Fruit fly (Drosophila melanogaster): ENCODE results near the gene gnu.
A peak's percentile ranks its signal among the peaks of the same experiment; 100 is the strongest.

gnu gene

DNA sequence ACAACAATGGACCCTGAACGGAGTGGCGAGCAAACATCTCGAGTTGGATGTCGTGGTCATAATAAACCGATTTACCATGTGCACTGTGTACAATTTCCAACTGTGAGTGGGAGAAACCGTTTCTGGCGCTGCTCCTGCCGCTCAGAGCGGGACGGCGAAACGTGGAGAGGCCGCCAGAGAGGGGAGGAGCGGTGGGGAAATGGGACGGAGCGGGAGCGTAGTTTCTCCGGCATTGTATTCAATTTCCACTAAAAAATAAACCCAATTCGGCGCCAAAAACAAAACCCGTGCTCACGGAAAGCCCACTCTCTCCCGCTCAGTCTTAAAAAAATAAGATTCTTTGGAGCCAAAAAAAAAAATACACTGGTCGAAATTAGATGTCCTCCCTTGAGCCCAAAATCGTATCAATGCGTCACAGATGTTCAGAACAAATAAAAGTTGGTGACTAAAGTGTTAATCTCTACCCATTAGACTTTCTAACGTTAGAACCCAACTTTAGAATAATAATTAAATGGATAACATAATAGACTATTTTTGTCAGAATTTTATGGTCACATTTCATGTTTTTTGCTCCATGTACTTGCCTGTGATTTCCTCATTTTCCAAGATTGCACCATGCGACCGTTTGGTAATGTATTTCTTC is 43.1 kb downstream of the gnu start (continued):
- TF ChIP-seq gcm (GFP tag; optimal IDR thresholded peaks at IDR 0.05) = peak; percentile 58
- no peak for TF ChIP-seq YL-1 (GFP tag; optimal IDR thresholded peaks at IDR 0.05)
- no peak for TF ChIP-seq HHEX (GFP tag; optimal IDR thresholded peaks at IDR 0.05)
- no peak for TF ChIP-seq CG10565 (GFP tag; optimal IDR thresholded peaks at IDR 0.05)
- peak; percentile 65 for TF ChIP-seq Antp (GFP tag; optimal IDR thresholded peaks at IDR 0.05)
- TF ChIP-seq CG43689 (GFP tag; IDR thresholded peaks at IDR 0.05) = peak; percentile 61
- peak; percentile 18 for TF ChIP-seq CG13123 (GFP tag; optimal IDR thresholded peaks at IDR 0.05)
- TF ChIP-seq CG11247 (GFP tag; IDR thresholded peaks at IDR 0.05) = no peak
- no peak for TF ChIP-seq pros (GFP tag; optimal IDR thresholded peaks at IDR 0.05)
- no peak for TF ChIP-seq Dfd (GFP tag; optimal IDR thresholded peaks at IDR 0.05)
- TF ChIP-seq CG9797 (GFP tag; optimal IDR thresholded peaks at IDR 0.05) = peak; percentile 12
- peak; percentile 6; the same call in 1 of the 2 replicates for TF ChIP-seq chm (GFP tag; IDR thresholded peaks at IDR 0.05)
- no peak for TF ChIP-seq CG14860 (GFP tag; IDR thresholded peaks at IDR 0.05; ENCODE audit: partially characterized antibody)
- TF ChIP-seq CG30020 (tag; optimal IDR thresholded peaks at IDR 0.05) = no peak
- TF ChIP-seq dimm (GFP tag; IDR thresholded peaks at IDR 0.05) = no peak
- no peak; the same call in 1 of the 2 replicates for TF ChIP-seq MBD-R2 (GFP tag; IDR thresholded peaks at IDR 0.05)
- TF ChIP-seq CG30403 (GFP tag; optimal IDR thresholded peaks at IDR 0.05) = peak; percentile 79
- TF ChIP-seq lbe (GFP tag; optimal IDR thresholded peaks at IDR 0.05) = no peak
- TF ChIP-seq CG2129 (GFP tag; IDR thresholded peaks at IDR 0.05; ENCODE audit: partially characterized antibody) = no peak
- peak; percentile 51 for TF ChIP-seq sna (GFP tag; IDR thresholded peaks at IDR 0.05; ENCODE audit: partially characterized antibody)
- peak; percentile 22 for TF ChIP-seq nerfin-1 (tag; optimal IDR thresholded peaks at IDR 0.05)
- TF ChIP-seq CG12236 (GFP tag; optimal IDR thresholded peaks at IDR 0.05) = peak; percentile 22
- peak; percentile 88; the same call in 2 of the 4 replicates for TF ChIP-seq chinmo (GFP tag; IDR thresholded peaks at IDR 0.05; ENCODE audit: partially characterized antibody)
- TF ChIP-seq gfzf (GFP tag; optimal IDR thresholded peaks at IDR 0.05) = peak; percentile 5
- peak; percentile 70 for TF ChIP-seq CG4424 (GFP tag; optimal IDR thresholded peaks at IDR 0.05)
- peak; percentile 68 for TF ChIP-seq Fer1 (GFP tag; optimal IDR thresholded peaks at IDR 0.05)
- peak; percentile 61 for TF ChIP-seq fd3F (GFP tag; optimal IDR thresholded peaks at IDR 0.05)
- TF ChIP-seq CG31224 (GFP tag; IDR thresholded peaks at IDR 0.05) = no peak
- peak; percentile 54 for TF ChIP-seq CG3281 (GFP tag; optimal IDR thresholded peaks at IDR 0.05)
- peak; percentile 38; the same call in 1 of the 3 replicates for TF ChIP-seq B-H1 (GFP tag; IDR thresholded peaks at IDR 0.05)
- peak; percentile 33 for TF ChIP-seq schlank (tag; optimal IDR thresholded peaks at IDR 0.05)
- no peak for TF ChIP-seq CG8478 (optimal IDR thresholded peaks at IDR 0.05)
- no peak for TF ChIP-seq pb (GFP tag; optimal IDR thresholded peaks at IDR 0.05)
- TF ChIP-seq luna (GFP tag; optimal IDR thresholded peaks at IDR 0.05) = peak; percentile 0
- no peak for TF ChIP-seq fu2 (GFP tag; optimal IDR thresholded peaks at IDR 0.05)
- no peak for TF ChIP-seq run (tag; optimal IDR thresholded peaks at IDR 0.05)
- no peak for TF ChIP-seq wek (GFP tag; optimal IDR thresholded peaks at IDR 0.05)
- TF ChIP-seq gsb-n (tag; optimal IDR thresholded peaks at IDR 0.05) = peak; percentile 70
- peak; percentile 50 for TF ChIP-seq CG12299 (tag; optimal IDR thresholded peaks at IDR 0.05)
- peak; percentile 53 for TF ChIP-seq NC2β (GFP tag; optimal IDR thresholded peaks at IDR 0.05)
- no peak for TF ChIP-seq scrt (GFP tag; optimal IDR thresholded peaks at IDR 0.05)
- peak; percentile 1 for TF ChIP-seq D19B (GFP tag; optimal IDR thresholded peaks at IDR 0.05)
- 0 out of 2 replicates have a peak, but pooled peaks have one; percentile 18 for TF ChIP-seq tna (GFP tag; IDR thresholded peaks at IDR 0.05; ENCODE audit: partially characterized antibody)
- TF ChIP-seq Lpt (GFP tag; optimal IDR thresholded peaks at IDR 0.05) = no peak
- no peak for TF ChIP-seq gt (GFP tag; IDR thresholded peaks at IDR 0.05)
- no peak for TF ChIP-seq sima (GFP tag; optimal IDR thresholded peaks at IDR 0.05)
- peak; percentile 17 for TF ChIP-seq CG4707 (GFP tag; optimal IDR thresholded peaks at IDR 0.05)
- no peak for TF ChIP-seq CG10959 (GFP tag; IDR thresholded peaks at IDR 0.05)
- TF ChIP-seq sqz (GFP tag; optimal IDR thresholded peaks at IDR 0.05) = peak; percentile 97
- TF ChIP-seq al (GFP tag; IDR thresholded peaks at IDR 0.05) = no peak

Data from whole organism, embryonic.